Worm (Caenorhabditis elegans) whole organism, young adult: ENCODE measurements around the gene F43C11.3.

Source experiments
- B0019.2 ChIP-seq: fragments of 200-800 bp; sonication (Bioruptor generic); conservative IDR thresholded peaks from 2 replicates; pipeline ENCODE4 v1.3.6; 2022; ENCODE audit warnings: missing genetic modification reagents, missing genetic modification characterization, missing compliant biosample characterization
- B0261.1 ChIP-seq: sonication (generic microtip); optimal IDR thresholded peaks from 2 replicates; lab custom pipeline; 2016; ENCODE audit warnings: mild to moderate bottlenecking, missing genetic modification characterization, moderate library complexity, missing compliant biosample characterization
- D2030.7 ChIP-seq: fragments of 200-800 bp; sonication (Bioruptor generic); IDR thresholded peaks from 2 replicates; pipeline ENCODE4 v1.3.6; 2022; ENCODE audit warnings: missing genetic modification reagents, missing genetic modification characterization, missing compliant biosample characterization
- Y79H2A.3 ChIP-seq: fragments of 200-800 bp; sonication (Bioruptor generic); conservative IDR thresholded peaks from 2 replicates; pipeline ENCODE4 v1.3.6; 2022; ENCODE audit warnings: missing genetic modification reagents, missing genetic modification characterization, missing compliant biosample characterization
- ZK185.1 ChIP-seq: sonication (generic microtip); optimal IDR thresholded peaks from 2 replicates; lab custom pipeline; 2016; ENCODE audit warnings: mild to moderate bottlenecking, missing genetic modification characterization, missing compliant biosample characterization; ENCODE audit not compliant: poor library complexity, severe bottlenecking
- attf-6 ChIP-seq: fragments of 200-800 bp; sonication (Bioruptor generic); IDR thresholded peaks from 2 replicates; pipeline ENCODE4 v1.3.6; 2022; ENCODE audit warnings: missing genetic modification reagents, missing genetic modification characterization, missing compliant biosample characterization
- ccch-3 ChIP-seq: fragments of 200-800 bp; sonication (Bioruptor generic); optimal IDR thresholded peaks from 2 replicates; lab custom pipeline; 2018; ENCODE audit warnings: mild to moderate bottlenecking, missing genetic modification characterization, missing compliant biosample characterization
- cebp-1 ChIP-seq, 2 experiments: fragments of 200-800 bp in 1 of 2; sonication (Bioruptor generic) in 1 of 2; sonication (generic microtip) in 1 of 2; IDR thresholded peaks in 1 of 2; optimal IDR thresholded peaks in 1 of 2; 2 replicates each; pipeline versions ENCODE4 v1.3.6 to Lab custom; 2017 to 2022; ENCODE audit warnings: missing compliant biosample characterization in 2 of 2, missing genetic modification characterization in 2 of 2, mild to moderate bottlenecking in 1 of 2, missing genetic modification reagents in 1 of 2, moderate library complexity in 1 of 2
- cebp-2 ChIP-seq: fragments of 200-800 bp; sonication (Bioruptor generic); IDR thresholded peaks from 2 replicates; pipeline ENCODE4 v1.3.6; 2022; ENCODE audit warnings: missing genetic modification characterization, missing compliant biosample characterization
- ceh-79 ChIP-seq: sonication (generic microtip); optimal IDR thresholded peaks from 2 replicates; lab custom pipeline; 2017; ENCODE audit warnings: mild to moderate bottlenecking, missing genetic modification characterization, missing compliant biosample characterization
- dox-1 ChIP-seq: fragments of 200-800 bp; sonication (Bioruptor generic); IDR thresholded peaks from 2 replicates; pipeline ENCODE4 v1.3.6; 2022; ENCODE audit warnings: missing genetic modification reagents, missing genetic modification characterization, missing compliant biosample characterization
- dpff-1 ChIP-seq: sonication (generic microtip); optimal IDR thresholded peaks from 2 replicates; lab custom pipeline; 2017; ENCODE audit warnings: mild to moderate bottlenecking, missing genetic modification characterization, missing compliant biosample characterization
- dpl-1 ChIP-seq: fragments of 150-350 bp; optimal IDR thresholded peaks from 2 replicates; lab custom pipeline; 2014; ENCODE audit warnings: missing biosample characterization, missing genetic modification reagents, missing genetic modification characterization
- egl-18 ChIP-seq: fragments of 200-800 bp; sonication (Bioruptor generic); IDR thresholded peaks from 2 replicates; pipeline ENCODE4 v1.3.6; 2022; ENCODE audit warnings: missing genetic modification reagents, missing genetic modification characterization, missing compliant biosample characterization
- ets-4 ChIP-seq: fragments of 200-800 bp; sonication (Bioruptor generic); optimal IDR thresholded peaks from 2 replicates; lab custom pipeline; 2018; ENCODE audit warnings: mild to moderate bottlenecking, missing genetic modification characterization, missing compliant biosample characterization
- gei-17 ChIP-seq: fragments of 200-800 bp; sonication (Bioruptor generic); optimal IDR thresholded peaks from 2 replicates; lab custom pipeline; 2018; ENCODE audit warnings: mild to moderate bottlenecking, missing genetic modification characterization, missing compliant biosample characterization
- hmg-20 ChIP-seq: fragments of 200-800 bp; sonication (Bioruptor generic); IDR thresholded peaks from 2 replicates; pipeline ENCODE4 v1.3.6; 2022; ENCODE audit warnings: missing genetic modification reagents, missing genetic modification characterization, missing compliant biosample characterization
- let-526 ChIP-seq: fragments of 200-800 bp; sonication (Bioruptor generic); IDR thresholded peaks from 2 replicates; pipeline ENCODE4 v1.3.6; 2022; ENCODE audit warnings: missing genetic modification reagents, missing genetic modification characterization, missing compliant biosample characterization
- let-607 ChIP-seq, 2 experiments: fragments of 200-800 bp in 1 of 2; sonication (Bioruptor generic) in 1 of 2; sonication (generic microtip) in 1 of 2; optimal IDR thresholded peaks; 2 replicates each; lab custom pipeline; 2016 to 2018; ENCODE audit warnings: mild to moderate bottlenecking in 2 of 2, missing compliant biosample characterization in 2 of 2, missing genetic modification characterization in 2 of 2, moderate library complexity in 2 of 2, missing genotype in 1 of 2
- lsy-27 ChIP-seq: sonication (generic microtip); optimal IDR thresholded peaks from 2 replicates; lab custom pipeline; 2017; ENCODE audit warnings: missing genetic modification characterization, mild to moderate bottlenecking, missing compliant biosample characterization, antibody characterized with exemption, missing genotype, borderline replicate concordance; ENCODE audit not compliant: insufficient read depth
- mel-28 ChIP-seq: sonication (generic microtip); optimal IDR thresholded peaks from 2 replicates; lab custom pipeline; 2016; ENCODE audit warnings: borderline replicate concordance, mild to moderate bottlenecking, missing genetic modification characterization, missing compliant biosample characterization
- nfya-2 ChIP-seq: fragments of 200-800 bp; sonication (Bioruptor generic); IDR thresholded peaks from 2 replicates; pipeline ENCODE4 v1.3.6; 2022; ENCODE audit warnings: missing genetic modification reagents, missing genetic modification characterization, missing compliant biosample characterization
- nhr-80 ChIP-seq: sonication (generic microtip); optimal IDR thresholded peaks from 2 replicates; lab custom pipeline; 2016; ENCODE audit warnings: missing genetic modification characterization, missing compliant biosample characterization
- rec-8 ChIP-seq, 2 experiments: sonication (generic microtip); optimal IDR thresholded peaks; 2 replicates each; lab custom pipeline; 2016; ENCODE audit warnings: mild to moderate bottlenecking in 2 of 2, missing genetic modification characterization in 2 of 2, missing genetic modification reagents in 2 of 2, missing genotype in 2 of 2, missing biosample characterization in 1 of 2, missing compliant biosample characterization in 1 of 2, moderate library complexity in 1 of 2
- sdz-38 ChIP-seq: sonication (generic microtip); optimal IDR thresholded peaks from 2 replicates; lab custom pipeline; 2016; ENCODE audit warnings: missing genotype, missing genetic modification characterization, missing compliant biosample characterization
- snpc-1.1 ChIP-seq: sonication (generic microtip); optimal IDR thresholded peaks from 2 replicates; lab custom pipeline; 2017; ENCODE audit warnings: missing genetic modification characterization, mild to moderate bottlenecking, missing compliant biosample characterization, antibody characterized with exemption, moderate library complexity, missing genotype, missing genetic modification reagents; ENCODE audit not compliant: insufficient read depth
- snpc-4 ChIP-seq, 5 experiments: fragments of 150-350 bp in 1 of 5; sonication (generic microtip) in 4 of 5; optimal IDR thresholded peaks; 2 replicates each; lab custom pipeline; 2014 to 2018; ENCODE audit warnings: missing genetic modification characterization in 5 of 5, missing biosample characterization in 3 of 5, antibody characterized with exemption in 2 of 5, mild to moderate bottlenecking in 2 of 5, missing compliant biosample characterization in 2 of 5, missing genotype in 2 of 5, moderate library complexity in 2 of 5, missing genetic modification reagents in 1 of 5
- tlf-1 ChIP-seq: fragments of 200-800 bp; sonication (Bioruptor generic); optimal IDR thresholded peaks from 2 replicates; lab custom pipeline; 2018; ENCODE audit warnings: mild to moderate bottlenecking, missing genetic modification characterization, missing compliant biosample characterization
- ztf-18 ChIP-seq: sonication (generic microtip); optimal IDR thresholded peaks from 2 replicates; lab custom pipeline; 2016; ENCODE audit warnings: missing genotype, mild to moderate bottlenecking, missing genetic modification characterization, missing compliant biosample characterization
- ztf-6 ChIP-seq: fragments of 200-800 bp; sonication (Bioruptor generic); IDR thresholded peaks from 2 replicates; pipeline ENCODE4 v1.3.6; 2022; ENCODE audit warnings: missing genetic modification reagents, missing genetic modification characterization, missing compliant biosample characterization

The F43C11.3 gene

ce11 chrII:2312747-2313146, 40.4 kb upstream of the F43C11.3 start, which contains the start of the genes trim-21 and B0281.1:
trim-21 (minus strand) TSS chrII:2312847.
B0281.1 (plus strand) TSS chrII:2313067.
- TF ChIP-seq gei-17 (GFP tag; lab: Kevin White, UChicago) (no peak), ccch-3 (GFP tag; lab: Kevin White, UChicago) (no peak), rec-8 (tag; optimal IDR thresholded peaks at IDR 0.05; lab: Kevin White, UChicago) (no peak), Y79H2A.3 (GFP tag; lab: Robert Waterston, UW) (no peak), ZK185.1 (tag; lab: Kevin White, UChicago) (no peak), mel-28 (tag; lab: Kevin White, UChicago) (no peak), nfya-2 (no peak), B0019.2 (GFP tag; lab: Robert Waterston, UW) (no peak), cebp-1 (GFP tag; IDR thresholded peaks at IDR 0.05; lab: Robert Waterston, UW) (no peak), cebp-1 (tag; optimal IDR thresholded peaks at IDR 0.05; lab: Kevin White, UChicago) (no peak), D2030.7 (GFP tag; lab: Robert Waterston, UW) (no peak), snpc-4 (GFP tag; optimal IDR thresholded peaks at IDR 0.05; lab: Kevin White, UChicago) (no peak), snpc-4 (tag; optimal IDR thresholded peaks at IDR 0.05; lab: Kevin White, UChicago) (no peak), hmg-20 (GFP tag; lab: Robert Waterston, UW) (no peak), nhr-80 (tag; lab: Kevin White, UChicago) (no peak), snpc-1.1 (tag; lab: Kevin White, UChicago) (no peak), ztf-18 (no peak), B0261.1 (tag; lab: Kevin White, UChicago) (no peak), ztf-6 (GFP tag; lab: Robert Waterston, UW) (no peak), lsy-27 (no peak), dpl-1 (no peak), sdz-38 (tag; lab: Kevin White, UChicago) (no peak)

ce11 chrII:2317883-2318357, 35.2 kb upstream of the F43C11.3 start, which contains the start of the genes ZK1240.5 and ZK1240.9:
ZK1240.5 (minus strand) TSS chrII:2317933.
ZK1240.9 (plus strand) TSS chrII:2318189.
- TF ChIP-seq nhr-80 (tag; lab: Kevin White, UChicago) (peak; percentile 57), mel-28 (tag; lab: Kevin White, UChicago) (no peak)

- TF ChIP-seq nhr-80 (tag; lab: Kevin White, UChicago) (peak; percentile 93), egl-18 (no peak), cebp-2 (GFP tag; lab: Robert Waterston, UW) (no peak), tlf-1 (GFP tag; lab: Kevin White, UChicago) (no peak), ceh-79 (tag; lab: Kevin White, UChicago) (no peak), attf-6 (no peak), let-526 (no peak), let-607 (tag; optimal IDR thresholded peaks at IDR 0.05; lab: Kevin White, UChicago) (no peak), dpff-1 (tag; lab: Kevin White, UChicago) (no peak), ets-4 (peak; percentile 64), dox-1 (GFP tag; lab: Robert Waterston, UW) (peak; percentile 50)
Observed at ce11 chrII:2320097-2320496, 33.0 kb upstream of the F43C11.3 start, which contains the start of gene ZK1240.3. ZK1240.3 (plus strand) TSS chrII:2320334.
